Worm (Caenorhabditis elegans) whole organism, L3 larva: Measurements from ENCODE around the gene C05B5.11.

Experiments
- R02D3.7 ChIP-seq: fragments of 150-350 bp; optimal IDR thresholded peaks from 2 replicates; lab custom pipeline; 2014; ENCODE audit warnings: missing biosample characterization, missing genetic modification characterization
- ZK546.5 ChIP-seq: sonication (generic microtip); optimal IDR thresholded peaks from 2 replicates; lab custom pipeline; 2017; ENCODE audit warnings: missing biosample characterization, missing genetic modification characterization
- aly-2 ChIP-seq: fragments of 150-350 bp; optimal IDR thresholded peaks from 2 replicates; lab custom pipeline; 2014; ENCODE audit warnings: missing biosample characterization, missing genetic modification characterization
- ceh-28 ChIP-seq: fragments of 150-350 bp; optimal IDR thresholded peaks from 2 replicates; lab custom pipeline; 2014; ENCODE audit warnings: missing biosample characterization, missing genetic modification reagents, missing genetic modification characterization
- ceh-82 ChIP-seq: fragments of 150-350 bp; optimal IDR thresholded peaks from 2 replicates; lab custom pipeline; 2014; ENCODE audit warnings: missing biosample characterization, missing genetic modification characterization
- ceh-9 ChIP-seq: sonication (generic microtip); optimal IDR thresholded peaks from 2 replicates; lab custom pipeline; 2018; ENCODE audit warnings: missing biosample characterization, missing genetic modification characterization
- daf-12 ChIP-seq: fragments of 150-350 bp; optimal IDR thresholded peaks from 2 replicates; lab custom pipeline; 2014; ENCODE audit warnings: missing biosample characterization, missing genetic modification reagents, missing genetic modification characterization
- egl-27 ChIP-seq: sonication (generic microtip); optimal IDR thresholded peaks from 4 replicates; lab custom pipeline; 2017; ENCODE audit warnings: missing biosample characterization, missing genetic modification reagents, missing genetic modification characterization
- egl-5 ChIP-seq: fragments of 150-350 bp; optimal IDR thresholded peaks from 2 replicates; lab custom pipeline; 2017; ENCODE audit warnings: missing biosample characterization, missing genetic modification reagents, missing genetic modification characterization, inconsistent platforms
- elt-1 ChIP-seq: fragments of 150-350 bp; optimal IDR thresholded peaks from 2 replicates; lab custom pipeline; 2014; ENCODE audit warnings: missing biosample characterization, missing genetic modification characterization
- elt-3 ChIP-seq, 3 experiments: fragments of 150-350 bp in 1 of 3; sonication (generic microtip) in 2 of 3; optimal IDR thresholded peaks; 2 replicates in 2 of 3; 4 replicates in 1 of 3; lab custom pipeline; 2014 to 2017; ENCODE audit warnings: missing biosample characterization in 3 of 3, missing genetic modification characterization in 3 of 3
- eor-1 ChIP-seq, 2 experiments: fragments of 150-350 bp; optimal IDR thresholded peaks; 2 replicates each; lab custom pipeline; 2014 to 2018; ENCODE audit warnings: missing biosample characterization in 2 of 2, missing genetic modification characterization in 2 of 2
- fkh-10 ChIP-seq: sonication (generic microtip); optimal IDR thresholded peaks from 2 replicates; lab custom pipeline; 2017; ENCODE audit warnings: missing biosample characterization, missing genetic modification reagents, missing genetic modification characterization
- fkh-2 ChIP-seq: fragments of 150-350 bp; optimal IDR thresholded peaks from 2 replicates; lab custom pipeline; 2014; ENCODE audit warnings: missing biosample characterization, missing genetic modification reagents, missing genetic modification characterization
- hmg-11 ChIP-seq: sonication (generic microtip); optimal IDR thresholded peaks from 2 replicates; lab custom pipeline; 2016; ENCODE audit warnings: missing genetic modification characterization, missing compliant biosample characterization
- jun-1 ChIP-seq: fragments of 150-350 bp; optimal IDR thresholded peaks from 2 replicates; lab custom pipeline; 2014; ENCODE audit warnings: missing biosample characterization, missing genetic modification reagents, missing genetic modification characterization
- lin-15B ChIP-seq: fragments of 150-350 bp; optimal IDR thresholded peaks from 2 replicates; lab custom pipeline; 2014; ENCODE audit warnings: missing biosample characterization, missing genetic modification characterization
- lin-39 ChIP-seq: fragments of 150-350 bp; optimal IDR thresholded peaks from 2 replicates; lab custom pipeline; 2018; ENCODE audit warnings: missing biosample characterization, missing genetic modification reagents, missing genetic modification characterization
- lsy-12 ChIP-seq: sonication (generic microtip); optimal IDR thresholded peaks from 2 replicates; lab custom pipeline; 2016; ENCODE audit warnings: mild to moderate bottlenecking, missing genetic modification characterization, missing compliant biosample characterization
- mdl-1 ChIP-seq: fragments of 150-350 bp; optimal IDR thresholded peaks from 2 replicates; lab custom pipeline; 2014; ENCODE audit warnings: missing biosample characterization, missing genetic modification characterization
- mml-1 ChIP-seq: fragments of 150-350 bp; sonication (generic microtip); optimal IDR thresholded peaks from 3 replicates; lab custom pipeline; 2014; ENCODE audit warnings: missing biosample characterization, missing genetic modification characterization
- nhr-11 ChIP-seq: fragments of 150-350 bp; optimal IDR thresholded peaks from 2 replicates; lab custom pipeline; 2014; ENCODE audit warnings: missing biosample characterization, missing genetic modification characterization
- nhr-12 ChIP-seq: fragments of 150-350 bp; optimal IDR thresholded peaks from 2 replicates; lab custom pipeline; 2014; ENCODE audit warnings: missing biosample characterization, missing genetic modification characterization
- nhr-23 ChIP-seq: fragments of 150-350 bp; optimal IDR thresholded peaks from 2 replicates; lab custom pipeline; 2014; ENCODE audit warnings: missing biosample characterization, missing genetic modification reagents, missing genetic modification characterization
- nhr-25 ChIP-seq: sonication (generic microtip); optimal IDR thresholded peaks from 2 replicates; lab custom pipeline; 2017; ENCODE audit warnings: missing biosample characterization, missing genetic modification characterization
- nhr-43 ChIP-seq: sonication (generic microtip); optimal IDR thresholded peaks from 2 replicates; lab custom pipeline; 2016; ENCODE audit warnings: mild to moderate bottlenecking, missing genetic modification characterization, missing compliant biosample characterization; ENCODE audit not compliant: poor library complexity, severe bottlenecking
- nhr-67 ChIP-seq: fragments of 150-350 bp; optimal IDR thresholded peaks from 2 replicates; lab custom pipeline; 2014; ENCODE audit warnings: missing biosample characterization, missing genetic modification characterization
- nhr-76 ChIP-seq: fragments of 150-350 bp; sonication (generic microtip); optimal IDR thresholded peaks from 5 replicates; lab custom pipeline; 2014; ENCODE audit warnings: missing biosample characterization, missing genetic modification characterization
- nhr-77 ChIP-seq: fragments of 150-350 bp; optimal IDR thresholded peaks from 2 replicates; lab custom pipeline; 2014; ENCODE audit warnings: missing biosample characterization, missing genetic modification characterization
- pha-4 ChIP-seq: fragments of 150-350 bp; optimal IDR thresholded peaks from 2 replicates; lab custom pipeline; 2014; ENCODE audit warnings: missing biosample characterization, missing genetic modification reagents, missing genetic modification characterization
- pqm-1 ChIP-seq: fragments of 150-350 bp; optimal IDR thresholded peaks from 2 replicates; lab custom pipeline; 2017; ENCODE audit warnings: missing biosample characterization, missing genetic modification characterization, inconsistent platforms
- skn-1 ChIP-seq: fragments of 150-350 bp; optimal IDR thresholded peaks from 2 replicates; lab custom pipeline; 2014; ENCODE audit warnings: missing biosample characterization, missing genetic modification characterization
- tbx-2 ChIP-seq: sonication (generic microtip); optimal IDR thresholded peaks from 2 replicates; lab custom pipeline; 2016; ENCODE audit warnings: mild to moderate bottlenecking, missing genetic modification characterization, missing compliant biosample characterization
- unc-62 ChIP-seq: fragments of 150-350 bp; sonication (generic microtip); optimal IDR thresholded peaks from 4 replicates; lab custom pipeline; 2014; ENCODE audit warnings: missing biosample characterization, missing genetic modification reagents, missing genetic modification characterization
- ztf-11 ChIP-seq: fragments of 150-350 bp; optimal IDR thresholded peaks from 2 replicates; lab custom pipeline; 2014; ENCODE audit warnings: missing biosample characterization, missing genetic modification characterization
- ztf-4 ChIP-seq: fragments of 150-350 bp; optimal IDR thresholded peaks from 2 replicates; lab custom pipeline; 2014; ENCODE audit warnings: missing biosample characterization, missing genetic modification characterization

C05B5.11 gene

DNA sequence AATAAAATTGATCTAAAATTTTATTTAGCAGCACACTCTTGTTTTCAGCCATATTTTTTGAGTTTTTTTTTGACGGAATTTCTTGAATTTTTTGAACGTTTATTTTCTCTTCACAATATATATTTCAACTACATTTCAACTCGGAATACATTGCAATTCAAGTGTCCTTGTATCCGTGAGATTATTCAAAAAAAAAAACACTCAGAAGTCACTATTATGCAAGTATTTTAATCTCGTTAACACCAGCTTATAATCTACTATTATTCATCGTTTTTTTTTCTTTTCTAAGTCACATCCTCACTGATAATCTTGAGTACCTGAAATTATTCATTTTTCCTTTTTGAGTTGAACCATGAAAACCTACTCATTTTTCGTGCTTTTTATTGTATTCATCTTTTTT lies 19.1 kb downstream of the C05B5.11 start, which contains the start of gene ins-21:
TSS of gene ins-21 (plus strand) at position 301 of the 400 bp plus-strand sequence.
- no peak for TF ChIP-seq ztf-4
- TF ChIP-seq, all 47 proteins: peak for 0

DNA sequence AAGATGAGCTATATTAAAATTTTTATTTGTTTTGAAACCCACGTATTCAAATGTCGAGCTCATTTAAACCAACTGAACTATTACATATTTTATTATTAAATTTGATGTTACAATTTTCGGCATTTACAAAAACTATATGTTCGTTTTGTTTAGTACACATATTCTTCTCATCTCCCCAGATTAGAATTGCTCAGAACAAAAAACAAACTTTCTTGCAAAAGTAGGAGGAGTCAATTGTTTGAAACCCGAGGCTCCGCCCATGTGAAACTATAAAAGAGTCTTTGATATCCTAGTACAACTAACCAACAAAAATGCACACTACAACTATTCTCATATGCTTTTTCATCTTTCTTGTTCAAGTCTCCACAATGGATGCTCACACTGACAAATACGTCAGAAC lies 21.7 kb downstream of the C05B5.11 start, which contains the start of gene ins-22:
TSS of gene ins-22 (plus strand) at position 301 of the 400 bp plus-strand sequence.
- no peak for TF ChIP-seq hmg-11 (tag; lab: Kevin White, UChicago)
- TF ChIP-seq egl-5 (tag; lab: Kevin White, UChicago), result no peak
- no peak for TF ChIP-seq elt-3 (tag; optimal IDR thresholded peaks at IDR 0.05; lab: Kevin White, UChicago)
- no peak for TF ChIP-seq ztf-4
- no peak for TF ChIP-seq nhr-43 (tag; lab: Kevin White, UChicago)
- no peak for TF ChIP-seq R02D3.7 (tag; lab: Kevin White, UChicago)
- TF ChIP-seq lin-15B, result no peak
- TF ChIP-seq ztf-11 (tag; lab: Kevin White, UChicago), result no peak
- TF ChIP-seq daf-12 (tag; lab: Kevin White, UChicago), result no peak
- TF ChIP-seq ceh-82 (tag; lab: Kevin White, UChicago), result no peak
- TF ChIP-seq egl-27 (tag; lab: Kevin White, UChicago), result no peak
- TF ChIP-seq tbx-2 (tag; lab: Kevin White, UChicago), result no peak
- no peak for TF ChIP-seq nhr-23
- no peak for TF ChIP-seq fkh-10 (GFP tag; lab: Kevin White, UChicago)
- TF ChIP-seq, all 47 proteins: peak for 0

DNA sequence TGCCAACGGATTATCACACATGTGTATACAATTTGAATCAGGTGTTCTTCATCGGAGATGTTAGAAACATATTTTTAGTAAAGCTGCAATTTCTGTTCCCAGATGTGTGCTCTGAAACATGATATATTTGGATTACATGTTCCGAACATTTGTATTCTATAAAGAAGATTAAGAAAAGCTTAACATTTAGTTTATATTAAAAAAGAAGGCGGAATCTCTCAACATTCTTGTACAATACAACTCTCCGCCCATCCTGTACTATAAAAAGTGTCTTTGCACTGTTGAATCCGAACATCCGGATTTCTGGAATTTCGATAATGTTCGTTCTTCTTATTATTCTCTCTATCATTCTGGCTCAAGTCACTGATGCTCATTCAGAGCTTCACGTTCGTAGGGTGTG lies 23.6 kb downstream of the C05B5.11 start, which contains the start of gene ins-23:
TSS of gene ins-23 (plus strand) at position 301 of the 400 bp plus-strand sequence.
- TF ChIP-seq nhr-67 (tag; lab: Kevin White, UChicago), result no peak
- TF ChIP-seq fkh-2, result no peak
- TF ChIP-seq elt-1 (tag; lab: Kevin White, UChicago), result no peak
- TF ChIP-seq nhr-11 (tag; lab: Kevin White, UChicago), result no peak

DNA sequence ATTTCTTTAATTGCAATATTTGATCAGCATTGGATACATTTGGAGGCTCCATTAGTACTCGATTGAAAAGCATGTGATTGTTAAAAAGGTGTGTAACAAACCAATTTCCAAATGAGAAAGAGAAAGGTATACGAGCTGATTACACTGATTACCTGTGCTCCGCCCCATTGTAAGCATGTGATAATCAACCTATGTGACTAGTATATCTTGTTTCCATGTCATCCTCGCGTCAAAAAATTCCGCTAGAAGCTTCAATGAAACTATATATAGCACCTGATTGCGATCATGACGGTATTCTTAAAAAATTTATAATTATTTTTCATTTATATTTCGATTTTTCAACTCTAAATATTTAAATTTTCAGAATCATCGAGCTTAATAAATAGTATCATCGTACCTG lies 26.2 kb downstream of the C05B5.11 start, which contains the start of gene M04D8.4:
TSS of gene M04D8.4 (minus strand) at position 101 of the 400 bp plus-strand sequence.
- TF ChIP-seq ztf-4 (no peak), ceh-28 (tag; lab: Kevin White, UChicago) (no peak), nhr-12 (no peak), fkh-10 (GFP tag; lab: Kevin White, UChicago) (no peak), lsy-12 (tag; lab: Kevin White, UChicago) (no peak)

DNA sequence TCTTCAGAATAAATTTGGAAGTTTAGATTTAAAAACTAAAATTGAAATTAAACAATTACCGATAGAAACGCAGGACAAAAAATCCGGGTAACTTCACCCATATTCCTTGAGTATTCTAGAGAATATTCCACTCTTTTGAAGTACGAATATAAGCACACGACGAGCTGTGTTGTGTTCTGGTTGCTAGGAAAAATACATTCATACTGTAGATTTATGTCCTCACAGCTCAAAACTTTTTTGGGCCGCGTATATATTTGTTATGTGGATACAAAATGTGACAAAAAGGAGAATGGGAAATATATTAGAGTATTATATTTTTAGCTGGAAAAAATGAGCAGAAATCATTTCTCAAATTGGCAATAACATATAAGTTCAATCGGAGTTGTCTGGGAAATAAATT lies 28.9 kb downstream of the C05B5.11 start, which contains the start of gene M04D8.5:
TSS of gene M04D8.5 (minus strand) at position 101 of the 400 bp plus-strand sequence.
- TF ChIP-seq ZK546.5 (no peak), ceh-82 (tag; lab: Kevin White, UChicago) (no peak), fkh-10 (GFP tag; lab: Kevin White, UChicago) (no peak), unc-62 (GFP tag; lab: Kevin White, UChicago) (no peak), skn-1 (tag; lab: Kevin White, UChicago) (no peak), eor-1 (tag; optimal IDR thresholded peaks at IDR 0.05; lab: Kevin White, UChicago) (no peak), ztf-11 (tag; lab: Kevin White, UChicago) (no peak), nhr-11 (tag; lab: Kevin White, UChicago) (no peak), ztf-4 (no peak), nhr-25 (tag; lab: Kevin White, UChicago) (no peak), aly-2 (tag; lab: Kevin White, UChicago) (no peak), mdl-1 (tag; lab: Kevin White, UChicago) (no peak), nhr-77 (tag; lab: Kevin White, UChicago) (no peak), lin-39 (tag; lab: Kevin White, UChicago) (no peak), mml-1 (tag; lab: Kevin White, UChicago) (no peak), ceh-28 (tag; lab: Kevin White, UChicago) (no peak), elt-3 (tag; optimal IDR thresholded peaks at IDR 0.05; lab: Kevin White, UChicago) (no peak), pqm-1 (tag; lab: Kevin White, UChicago) (no peak)

DNA sequence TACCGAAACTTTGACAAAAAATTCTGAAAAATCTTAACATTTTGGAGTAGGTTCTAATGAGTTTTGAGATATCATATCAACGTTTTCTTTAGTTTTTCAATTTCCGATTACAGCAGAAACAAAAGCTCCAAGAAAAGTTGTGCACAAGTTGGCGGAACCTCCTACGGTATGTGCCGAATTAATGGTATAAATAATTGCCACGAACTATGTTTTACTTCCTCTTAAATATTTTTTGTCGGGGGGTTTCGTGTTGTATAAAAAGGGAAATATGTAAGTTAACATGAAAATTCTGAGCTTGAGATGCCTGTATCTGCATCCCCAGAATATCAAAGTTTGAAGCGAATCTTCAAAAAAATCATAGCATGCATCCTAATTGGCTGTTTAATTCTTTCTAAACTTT lies 29.6 kb downstream of the C05B5.11 start, which contains the start of gene M04D8.8:
TSS of gene M04D8.8 (plus strand) at position 301 of the 400 bp plus-strand sequence.
- TF ChIP-seq jun-1 (tag; lab: Kevin White, UChicago) (no peak), mml-1 (tag; lab: Kevin White, UChicago) (no peak), pha-4 (no peak), nhr-76 (tag; lab: Kevin White, UChicago) (no peak), ztf-4 (no peak), ceh-9 (tag; lab: Kevin White, UChicago) (no peak), elt-3 (tag; optimal IDR thresholded peaks at IDR 0.05; lab: Kevin White, UChicago) (no peak), ZK546.5 (no peak), lin-15B (no peak), aly-2 (tag; lab: Kevin White, UChicago) (no peak), egl-5 (tag; lab: Kevin White, UChicago) (no peak)
- TF ChIP-seq, all 47 proteins: peak for 0
